Worm (Caenorhabditis elegans): ENCODE data around the gene kynu-1.
A peak's percentile ranks its signal among the peaks of the same experiment; 100 is the strongest.

The kynu-1 gene

DNA sequence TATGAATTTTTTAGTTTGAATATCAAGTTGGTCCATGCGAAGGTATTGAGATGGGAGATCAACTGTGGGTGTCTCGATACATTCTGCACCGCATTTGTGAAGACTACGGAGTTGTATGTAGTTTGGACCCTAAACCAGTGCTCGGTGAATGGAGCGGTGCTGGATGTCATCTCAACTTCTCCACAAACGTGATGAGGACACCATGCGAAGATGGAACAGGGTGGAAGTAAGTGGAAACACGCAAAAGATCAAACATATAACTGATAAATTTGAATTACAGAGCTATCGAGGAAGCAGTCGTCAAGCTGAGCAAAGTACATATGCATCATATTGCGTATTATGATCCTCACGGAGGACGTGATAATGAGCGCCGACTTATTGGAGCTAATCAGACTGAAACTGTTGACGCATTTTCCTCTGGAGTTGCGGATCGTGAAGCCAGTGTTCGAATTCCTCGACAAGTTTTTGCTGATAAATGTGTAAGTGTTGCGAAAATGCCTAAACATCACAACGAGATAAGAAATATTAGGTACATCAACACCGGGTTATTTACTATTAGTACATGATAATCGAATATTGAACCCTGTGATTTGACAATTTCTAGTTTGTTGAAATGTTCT, 49.9 kb downstream of the kynu-1 start:
- no peak for TF ChIP-seq cebp-2 (GFP tag; IDR thresholded peaks at IDR 0.05)
- TF ChIP-seq F55B11.4 (tag; optimal IDR thresholded peaks at IDR 0.05; ENCODE audit: borderline replicate concordance, insufficient read depth), result no peak
- TF ChIP-seq madf-10 (tag; optimal IDR thresholded peaks at IDR 0.05), result peak; percentile 7
- no peak for TF ChIP-seq madf-6 (GFP tag; IDR thresholded peaks at IDR 0.05)
- peak; percentile 82 for TF ChIP-seq nhr-80 (tag; optimal IDR thresholded peaks at IDR 0.05)

DNA sequence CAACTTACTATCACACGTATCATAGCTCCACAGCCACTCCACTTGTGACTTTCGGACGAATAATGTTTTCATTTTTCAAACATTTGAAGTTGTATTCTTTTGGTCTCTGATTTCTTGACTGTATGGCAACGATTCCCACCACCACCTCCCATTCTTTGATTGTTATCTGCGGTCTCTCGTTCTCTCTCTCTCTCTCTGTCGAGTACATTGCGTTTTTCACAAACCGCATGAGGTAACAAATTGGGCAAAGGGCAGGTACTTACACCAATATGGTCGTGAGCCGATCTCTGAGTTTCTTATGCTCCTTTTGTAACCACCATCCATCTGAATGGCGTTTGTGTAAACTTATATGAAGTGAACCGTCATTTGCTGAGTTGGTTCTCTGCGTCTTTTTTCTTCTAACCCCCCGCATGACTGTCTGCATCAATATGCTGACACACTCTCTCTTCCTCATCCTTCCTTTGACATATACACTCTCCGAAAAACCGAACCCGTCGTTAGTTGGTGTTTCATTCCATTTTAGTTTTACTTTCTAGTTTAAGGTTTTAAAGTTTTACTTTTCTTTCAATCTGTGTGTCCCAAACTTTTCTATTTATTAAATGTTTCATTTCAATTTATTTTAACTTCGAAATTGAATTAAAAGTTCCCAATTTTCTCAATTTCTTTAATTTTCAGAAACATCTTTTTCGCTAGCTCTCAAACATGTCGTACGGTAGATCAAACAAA, 51.4 kb downstream of the kynu-1 start, which contains the start of gene gln-1:
gln-1 (plus strand) TSS at position 676 of the 726 bp plus-strand sequence.
- TF ChIP-seq nhr-90 (tag; optimal IDR thresholded peaks at IDR 0.05) (peak; percentile 35), nhr-80 (tag; optimal IDR thresholded peaks at IDR 0.05) (peak; percentile 95), ZK185.1 (tag; optimal IDR thresholded peaks at IDR 0.05; ENCODE audit: poor library complexity, severe bottlenecking) (peak; percentile 4), zfh-2 (GFP tag; conservative IDR thresholded peaks at IDR 0.05) (peak; percentile 34; the same call in 1 of the 2 replicates), cebp-1 (GFP tag; IDR thresholded peaks at IDR 0.05) (no peak), cebp-1 (tag; optimal IDR thresholded peaks at IDR 0.05) (peak; percentile 46), madf-10 (tag; optimal IDR thresholded peaks at IDR 0.05) (peak; percentile 5), fkh-3 (tag; optimal IDR thresholded peaks at IDR 0.05) (no peak), let-607 (tag; optimal IDR thresholded peaks at IDR 0.05) (peak; percentile 16 to 34), K11D2.4 (GFP tag; IDR thresholded peaks at IDR 0.05) (no peak), hmg-1.2 (GFP tag; IDR thresholded peaks at IDR 0.05) (peak; percentile 35; the same call in 1 of the 2 replicates), dox-1 (GFP tag; IDR thresholded peaks at IDR 0.05) (0 out of 2 replicates have a peak, but pooled peaks have one; percentile 53), hsf-1 (GFP tag; IDR thresholded peaks at IDR 0.05) (no peak)

Data from whole organism, young adult.